Worm (Caenorhabditis elegans) whole organism, L2 larva: ENCODE results near the gene C11H1.7.

ENCODE experiments used
- alr-1 ChIP-seq: fragments of 150-350 bp; optimal IDR thresholded peaks from 2 replicates; lab custom pipeline; 2014; ENCODE audit warnings: missing biosample characterization, missing genetic modification characterization
- ama-1 ChIP-seq: fragments of 150-350 bp; optimal IDR thresholded peaks from 2 replicates; lab custom pipeline; 2018; ENCODE audit warnings: inconsistent platforms
- blmp-1 ChIP-seq: sonication (generic microtip); optimal IDR thresholded peaks from 2 replicates; lab custom pipeline; 2017; ENCODE audit warnings: missing genetic modification characterization, mild to moderate bottlenecking, missing compliant biosample characterization, antibody characterized with exemption, moderate library complexity; ENCODE audit not compliant: insufficient read depth
- ceh-16 ChIP-seq: fragments of 150-350 bp; optimal IDR thresholded peaks from 2 replicates; lab custom pipeline; 2014; ENCODE audit warnings: missing biosample characterization, missing genetic modification characterization
- elt-3 ChIP-seq: sonication (generic microtip); optimal IDR thresholded peaks from 2 replicates; lab custom pipeline; 2017; ENCODE audit warnings: missing biosample characterization, missing genetic modification characterization
- fos-1 ChIP-seq: fragments of 150-350 bp; optimal IDR thresholded peaks from 2 replicates; lab custom pipeline; 2014; ENCODE audit warnings: missing biosample characterization, missing genetic modification characterization
- nhr-10 ChIP-seq: sonication (generic microtip); optimal IDR thresholded peaks from 2 replicates; lab custom pipeline; 2017; ENCODE audit warnings: missing biosample characterization, missing genetic modification characterization
- snpc-4 ChIP-seq: fragments of 150-350 bp; optimal IDR thresholded peaks from 2 replicates; lab custom pipeline; 2014; ENCODE audit warnings: missing biosample characterization, missing genetic modification characterization
- unc-55 ChIP-seq: fragments of 150-350 bp; sonication (generic microtip); optimal IDR thresholded peaks from 3 replicates; lab custom pipeline; 2014; ENCODE audit warnings: missing biosample characterization, missing genetic modification reagents, missing genetic modification characterization
- zag-1 ChIP-seq: fragments of 150-350 bp; optimal IDR thresholded peaks from 2 replicates; lab custom pipeline; 2014; ENCODE audit warnings: missing biosample characterization, missing genetic modification characterization

DNA sequence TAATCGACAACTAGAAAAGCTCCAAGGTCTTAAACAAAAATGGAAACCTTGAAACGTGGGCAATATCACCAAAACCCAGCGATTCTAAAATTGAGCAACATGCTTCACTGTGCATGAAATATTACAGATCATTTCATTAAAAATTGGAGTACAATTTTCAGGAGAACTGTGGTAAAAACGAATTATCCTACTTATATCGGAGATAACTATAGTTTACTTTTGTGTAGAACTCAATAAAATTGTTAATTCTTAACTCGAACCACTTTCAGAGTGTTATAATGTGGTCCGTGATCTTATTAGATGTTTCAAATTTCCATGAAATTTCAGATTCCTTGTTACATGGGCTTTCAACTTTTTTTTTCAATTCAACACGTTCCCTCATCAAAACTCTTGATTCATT lies 8.0 kb downstream of the C11H1.7 start, which contains the start of gene K04G11.1:
- TF ChIP-seq ama-1 (lab: Kevin White, UChicago): no peak
- no peak for TF ChIP-seq alr-1 (tag; lab: Kevin White, UChicago)
- TF ChIP-seq blmp-1 (tag; lab: Kevin White, UChicago): no peak
- no peak for TF ChIP-seq elt-3
- no peak for TF ChIP-seq fos-1
- TF ChIP-seq snpc-4 (tag; lab: Kevin White, UChicago): no peak
- no peak for TF ChIP-seq nhr-10 (tag; lab: Kevin White, UChicago)
- no peak for TF ChIP-seq zag-1 (tag; lab: Kevin White, UChicago)
- no peak for TF ChIP-seq unc-55 (GFP tag; lab: Kevin White, UChicago)
- no peak for TF ChIP-seq ceh-16 (tag; lab: Kevin White, UChicago)
